Worm (Caenorhabditis elegans) whole organism, L3 larva: Measurements from ENCODE around the gene clec-66.

Source experiments
- ZK546.5 ChIP-seq: sonication (generic microtip); optimal IDR thresholded peaks from 2 replicates; lab custom pipeline; 2017; ENCODE audit warnings: missing biosample characterization, missing genetic modification characterization
- daf-12 ChIP-seq: fragments of 150-350 bp; optimal IDR thresholded peaks from 2 replicates; lab custom pipeline; 2014; ENCODE audit warnings: missing biosample characterization, missing genetic modification reagents, missing genetic modification characterization
- elt-2 ChIP-seq: sonication (generic microtip); optimal IDR thresholded peaks from 2 replicates; lab custom pipeline; 2016; ENCODE audit warnings: missing genetic modification reagents, mild to moderate bottlenecking, missing genetic modification characterization, missing compliant biosample characterization
- lsy-12 ChIP-seq: sonication (generic microtip); optimal IDR thresholded peaks from 2 replicates; lab custom pipeline; 2016; ENCODE audit warnings: mild to moderate bottlenecking, missing genetic modification characterization, missing compliant biosample characterization
- nhr-11 ChIP-seq: fragments of 150-350 bp; optimal IDR thresholded peaks from 2 replicates; lab custom pipeline; 2014; ENCODE audit warnings: missing biosample characterization, missing genetic modification characterization
- nhr-237 ChIP-seq: fragments of 150-350 bp; optimal IDR thresholded peaks from 2 replicates; lab custom pipeline; 2014; ENCODE audit warnings: missing biosample characterization, missing genetic modification characterization
- skn-1 ChIP-seq: fragments of 150-350 bp; optimal IDR thresholded peaks from 2 replicates; lab custom pipeline; 2014; ENCODE audit warnings: missing biosample characterization, missing genetic modification characterization
- snpc-4 ChIP-seq: fragments of 150-350 bp; optimal IDR thresholded peaks from 2 replicates; lab custom pipeline; 2014; ENCODE audit warnings: missing biosample characterization, missing genetic modification characterization
- unc-62 ChIP-seq: fragments of 150-350 bp; sonication (generic microtip); optimal IDR thresholded peaks from 4 replicates; lab custom pipeline; 2014; ENCODE audit warnings: missing biosample characterization, missing genetic modification reagents, missing genetic modification characterization
- zag-1 ChIP-seq: fragments of 150-350 bp; optimal IDR thresholded peaks from 2 replicates; lab custom pipeline; 2014; ENCODE audit warnings: missing biosample characterization, missing genetic modification characterization
- ztf-11 ChIP-seq: fragments of 150-350 bp; optimal IDR thresholded peaks from 2 replicates; lab custom pipeline; 2014; ENCODE audit warnings: missing biosample characterization, missing genetic modification characterization

DNA sequence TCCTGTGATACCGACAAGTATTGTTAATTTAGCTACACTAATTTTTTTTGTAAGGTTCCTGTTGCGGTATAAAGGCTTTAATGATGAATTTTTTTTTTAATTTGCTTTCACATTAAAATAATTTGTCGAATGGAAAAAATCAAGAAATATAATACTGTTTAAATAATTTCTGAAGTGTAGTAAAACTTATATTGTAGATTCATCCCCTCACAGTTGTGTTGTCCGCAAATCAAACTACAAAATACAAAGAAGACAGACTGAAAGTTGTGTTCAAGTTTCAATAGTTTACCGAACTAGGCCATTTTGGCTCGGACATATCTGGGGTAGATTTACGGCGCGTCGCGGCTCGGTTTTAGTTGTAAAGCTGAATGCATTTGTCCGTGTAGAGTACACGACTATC is 6.8 kb upstream of the clec-66 start:
- TF ChIP-seq ztf-11 (tag; lab: Kevin White, UChicago) (no peak), unc-62 (no peak), snpc-4 (no peak), ZK546.5 (tag; lab: Kevin White, UChicago) (no peak), skn-1 (no peak), nhr-11 (tag; lab: Kevin White, UChicago) (no peak), elt-2 (tag; lab: Kevin White, UChicago) (no peak), nhr-237 (no peak), lsy-12 (tag; lab: Kevin White, UChicago) (no peak), daf-12 (no peak), zag-1 (tag; lab: Kevin White, UChicago) (no peak)
